Fruit fly (Drosophila melanogaster) whole organism, embryonic: ENCODE results near the gene mof.

Experiments
- Atf6 ChIP-seq: fragments of 200-800 bp; sonication (Bioruptor generic); IDR thresholded peaks from 2 replicates; pipeline ENCODE4 v1.3.6; 2022; ENCODE audit warnings: missing biosample characterization, missing genetic modification characterization
- CG13287 ChIP-seq: fragments of 200-800 bp; sonication (Bioruptor generic); IDR thresholded peaks from 2 replicates; pipeline ENCODE4 v1.3.6; 2022; ENCODE audit warnings: missing biosample characterization, missing genetic modification characterization; ENCODE audit not compliant: partially characterized antibody
- CG1529 ChIP-seq: fragments of 200-800 bp; sonication (Bioruptor generic); optimal IDR thresholded peaks from 3 replicates; lab custom pipeline; 2018; ENCODE audit warnings: missing biosample characterization, missing genetic modification characterization
- CG15601 ChIP-seq: fragments of 200-800 bp; sonication (Bioruptor generic); optimal IDR thresholded peaks from 3 replicates; lab custom pipeline; 2019; ENCODE audit warnings: missing biosample characterization, mild to moderate bottlenecking, missing genetic modification characterization, moderate library complexity
- CG17385 ChIP-seq: fragments of 200-800 bp; sonication (Bioruptor generic); optimal IDR thresholded peaks from 3 replicates; lab custom pipeline; 2018; ENCODE audit warnings: missing biosample characterization, mild to moderate bottlenecking, missing genetic modification characterization
- CG18619 ChIP-seq: fragments of 200-800 bp; sonication (Bioruptor generic); optimal IDR thresholded peaks from 3 replicates; lab custom pipeline; 2017; ENCODE audit warnings: missing biosample characterization, mild to moderate bottlenecking, missing genetic modification characterization
- CG18764 ChIP-seq: fragments of 200-800 bp; sonication (Bioruptor generic); optimal IDR thresholded peaks from 3 replicates; lab custom pipeline; 2016; ENCODE audit warnings: missing biosample characterization, missing genetic modification characterization
- CG2889 ChIP-seq: fragments of 200-800 bp; sonication (Bioruptor generic); IDR thresholded peaks from 3 replicates; pipeline ENCODE4 v1.3.6; 2022; ENCODE audit warnings: missing biosample characterization, missing genetic modification characterization
- CG30403 ChIP-seq: fragments of 200-800 bp; sonication (Bioruptor generic); optimal IDR thresholded peaks from 3 replicates; lab custom pipeline; 2016; ENCODE audit warnings: missing biosample characterization, missing genetic modification characterization
- CG34376 ChIP-seq: fragments of 200-800 bp; sonication (Bioruptor generic); optimal IDR thresholded peaks from 2 replicates; lab custom pipeline; 2018; ENCODE audit warnings: missing biosample characterization, mild to moderate bottlenecking, missing genetic modification characterization
- CG6254 ChIP-seq: fragments of 200-800 bp; sonication (Bioruptor generic); optimal IDR thresholded peaks from 3 replicates; lab custom pipeline; 2017; ENCODE audit warnings: mild to moderate bottlenecking, missing biosample characterization, missing genetic modification reagents, missing genetic modification characterization
- CG9215 ChIP-seq: fragments of 200-800 bp; sonication (Bioruptor generic); IDR thresholded peaks from 2 replicates; pipeline ENCODE4 v1.3.6; 2022; ENCODE audit warnings: missing biosample characterization, missing genetic modification characterization
- CHES-1-like ChIP-seq: fragments of 200-800 bp; sonication (Bioruptor generic); optimal IDR thresholded peaks from 2 replicates; lab custom pipeline; 2016; ENCODE audit warnings: missing biosample characterization, missing genetic modification characterization
- Dbx ChIP-seq: fragments of 200-800 bp; sonication (Bioruptor generic); IDR thresholded peaks from 3 replicates; pipeline ENCODE4 v1.3.6; 2022; ENCODE audit warnings: missing biosample characterization, missing genetic modification characterization
- Dfd ChIP-seq, 2 experiments: fragments of >200 bp; optimal IDR thresholded peaks; 2 replicates each; lab custom pipeline; 2017; ENCODE audit warnings: missing biosample characterization in 2 of 2, missing genetic modification characterization in 2 of 2
- GATAe ChIP-seq: fragments of 200-800 bp; sonication (Bioruptor generic); conservative IDR thresholded peaks from 2 replicates; pipeline ENCODE4 v1.3.6; 2022; ENCODE audit warnings: missing biosample characterization, missing genetic modification characterization
- H2.0 ChIP-seq: fragments of 200-800 bp; sonication (Bioruptor generic); IDR thresholded peaks from 2 replicates; pipeline ENCODE4 v1.3.6; 2022; ENCODE audit warnings: missing biosample characterization, missing genetic modification characterization
- Hr39 ChIP-seq: fragments of >200 bp; optimal IDR thresholded peaks from 2 replicates; lab custom pipeline; 2017
- Hr51 ChIP-seq, 2 experiments: fragments of 200-800 bp; sonication (Bioruptor generic); optimal IDR thresholded peaks; 2 replicates in 1 of 2; 3 replicates in 1 of 2; lab custom pipeline; 2016 to 2018; ENCODE audit warnings: missing biosample characterization in 2 of 2, missing genetic modification characterization in 2 of 2, mild to moderate bottlenecking in 1 of 2, moderate library complexity in 1 of 2
- Max ChIP-seq: fragments of 200-800 bp; sonication (Bioruptor generic); optimal IDR thresholded peaks from 2 replicates; lab custom pipeline; 2016; ENCODE audit warnings: missing biosample characterization, mild to moderate bottlenecking, missing genetic modification characterization
- Med ChIP-seq: fragments of 200-800 bp; sonication (Bioruptor generic); peaks from one replicate; lab custom pipeline; 2016; ENCODE audit warnings: missing biosample characterization, missing genetic modification characterization, mild to moderate bottlenecking, inconsistent platforms, moderate library complexity
- NC2α ChIP-seq: fragments of 200-800 bp; sonication (Bioruptor generic); optimal IDR thresholded peaks from 2 replicates; lab custom pipeline; 2016; ENCODE audit warnings: missing biosample characterization, missing genetic modification characterization
- NfI ChIP-seq: fragments of 200-800 bp; sonication (Bioruptor generic); optimal IDR thresholded peaks from 3 replicates; lab custom pipeline; 2018; ENCODE audit warnings: missing biosample characterization, mild to moderate bottlenecking, missing genetic modification characterization, moderate library complexity
- Oli ChIP-seq: fragments of 200-800 bp; sonication (Bioruptor generic); optimal IDR thresholded peaks from 2 replicates; lab custom pipeline; 2018; ENCODE audit warnings: missing biosample characterization, mild to moderate bottlenecking, missing genetic modification characterization, moderate library complexity
- Pdp1 ChIP-seq, 2 experiments: fragments of 200-800 bp; sonication (Bioruptor generic); optimal IDR thresholded peaks; 3 replicates each; lab custom pipeline; 2016; ENCODE audit warnings: missing biosample characterization in 2 of 2, missing genetic modification characterization in 2 of 2, mild to moderate bottlenecking in 1 of 2, moderate library complexity in 1 of 2
- Six4 ChIP-seq: fragments of 200-800 bp; sonication (Bioruptor generic); optimal IDR thresholded peaks from 2 replicates; lab custom pipeline; 2016; ENCODE audit warnings: missing biosample characterization, missing genetic modification characterization
- Spps ChIP-seq: fragments of 200-800 bp; sonication (Bioruptor generic); optimal IDR thresholded peaks from 2 replicates; lab custom pipeline; 2018; ENCODE audit warnings: missing biosample characterization, mild to moderate bottlenecking, missing genetic modification characterization
- Usf ChIP-seq: fragments of 200-800 bp; sonication (Bioruptor generic); optimal IDR thresholded peaks from 2 replicates; lab custom pipeline; 2017; ENCODE audit warnings: missing genotype, missing biosample characterization, missing genetic modification characterization
- al ChIP-seq: fragments of 200-800 bp; sonication (Bioruptor generic); IDR thresholded peaks from 2 replicates; pipeline ENCODE4 v1.3.6; 2022; ENCODE audit warnings: missing biosample characterization, missing genetic modification characterization
- az2 ChIP-seq: fragments of 200-800 bp; sonication (Bioruptor generic); optimal IDR thresholded peaks from 3 replicates; lab custom pipeline; 2016; ENCODE audit warnings: missing biosample characterization, missing genetic modification characterization
- caup ChIP-seq: fragments of 200-800 bp; sonication (Bioruptor generic); optimal IDR thresholded peaks from 3 replicates; lab custom pipeline; 2017; ENCODE audit warnings: missing biosample characterization, mild to moderate bottlenecking, missing genetic modification characterization, moderate library complexity; ENCODE audit not compliant: severe bottlenecking
- exex ChIP-seq: fragments of 200-800 bp; sonication (Bioruptor generic); optimal IDR thresholded peaks from 4 replicates; lab custom pipeline; 2018; ENCODE audit warnings: missing biosample characterization, mild to moderate bottlenecking, missing genetic modification characterization, moderate library complexity
- gce ChIP-seq: fragments of 200-800 bp; sonication (Bioruptor generic); IDR thresholded peaks from 3 replicates; pipeline ENCODE4 v1.3.6; 2022; ENCODE audit warnings: missing biosample characterization, missing genetic modification characterization
- grau ChIP-seq: fragments of 200-800 bp; optimal IDR thresholded peaks from 3 replicates; lab custom pipeline; 2019; ENCODE audit warnings: missing biosample characterization, mild to moderate bottlenecking, missing genetic modification characterization, moderate library complexity
- grn ChIP-seq: fragments of 200-800 bp; sonication (Bioruptor generic); optimal IDR thresholded peaks from 3 replicates; lab custom pipeline; 2017; ENCODE audit warnings: missing biosample characterization, missing genetic modification characterization
- jigr1 ChIP-seq: fragments of 200-800 bp; sonication (Bioruptor generic); IDR thresholded peaks from 3 replicates; pipeline ENCODE4 v1.3.6; 2022; ENCODE audit warnings: missing biosample characterization, missing genetic modification characterization
- jing ChIP-seq: fragments of 200-800 bp; sonication (Bioruptor generic); optimal IDR thresholded peaks from 2 replicates; lab custom pipeline; 2018; ENCODE audit warnings: missing biosample characterization, mild to moderate bottlenecking, missing genetic modification characterization
- lab ChIP-seq: fragments of 200-800 bp; sonication (Bioruptor generic); optimal IDR thresholded peaks from 3 replicates; lab custom pipeline; 2017; ENCODE audit warnings: missing biosample characterization, missing genetic modification characterization, mild to moderate bottlenecking, moderate library complexity, missing genetic modification reagents
- mam ChIP-seq: fragments of 200-800 bp; sonication (Bioruptor generic); optimal IDR thresholded peaks from 3 replicates; lab custom pipeline; 2016; ENCODE audit warnings: missing biosample characterization, missing genetic modification characterization
- mirr ChIP-seq: fragments of 200-800 bp; sonication (Bioruptor generic); optimal IDR thresholded peaks from 3 replicates; lab custom pipeline; 2018; ENCODE audit warnings: missing biosample characterization, mild to moderate bottlenecking, missing genetic modification characterization
- nerfin-2 ChIP-seq: fragments of 200-800 bp; sonication (Bioruptor generic); IDR thresholded peaks from 2 replicates; pipeline ENCODE4 v1.3.6; 2022; ENCODE audit warnings: missing biosample characterization, missing genetic modification characterization; ENCODE audit not compliant: partially characterized antibody
- onecut ChIP-seq: fragments of 200-800 bp; sonication (Bioruptor generic); IDR thresholded peaks from 2 replicates; pipeline ENCODE4 v1.3.6; 2022; ENCODE audit warnings: missing biosample characterization, missing genetic modification characterization
- run ChIP-seq: fragments of 200-800 bp; sonication (Bioruptor generic); optimal IDR thresholded peaks from 3 replicates; lab custom pipeline; 2018; ENCODE audit warnings: missing biosample characterization, mild to moderate bottlenecking, missing genetic modification characterization
- sd ChIP-seq: fragments of 200-800 bp; sonication (Bioruptor generic); optimal IDR thresholded peaks from 3 replicates; lab custom pipeline; 2018; ENCODE audit warnings: missing biosample characterization, mild to moderate bottlenecking, missing genetic modification characterization, moderate library complexity
- sens ChIP-seq: fragments of 200-800 bp; sonication (Bioruptor generic); peaks from one replicate; lab custom pipeline; 2016; ENCODE audit warnings: missing biosample characterization, missing genetic modification characterization
- sob ChIP-seq: fragments of 200-800 bp; sonication (Bioruptor generic); IDR thresholded peaks from 2 replicates; pipeline ENCODE4 v1.3.6; 2022; ENCODE audit warnings: missing biosample characterization, missing genetic modification characterization
- sug ChIP-seq: fragments of 200-800 bp; optimal IDR thresholded peaks from 2 replicates; lab custom pipeline; 2019; ENCODE audit warnings: missing biosample characterization, mild to moderate bottlenecking, missing genetic modification characterization, moderate library complexity
- unc-4 ChIP-seq: fragments of 200-800 bp; sonication (Bioruptor generic); IDR thresholded peaks from 2 replicates; pipeline ENCODE4 v1.3.6; 2022; ENCODE audit warnings: missing biosample characterization, missing genetic modification characterization; ENCODE audit not compliant: partially characterized antibody
- zen ChIP-seq: fragments of 200-800 bp; sonication (Bioruptor generic); optimal IDR thresholded peaks from 3 replicates; lab custom pipeline; 2018; ENCODE audit warnings: missing biosample characterization, mild to moderate bottlenecking, missing genetic modification characterization, moderate library complexity

mof gene

DNA sequence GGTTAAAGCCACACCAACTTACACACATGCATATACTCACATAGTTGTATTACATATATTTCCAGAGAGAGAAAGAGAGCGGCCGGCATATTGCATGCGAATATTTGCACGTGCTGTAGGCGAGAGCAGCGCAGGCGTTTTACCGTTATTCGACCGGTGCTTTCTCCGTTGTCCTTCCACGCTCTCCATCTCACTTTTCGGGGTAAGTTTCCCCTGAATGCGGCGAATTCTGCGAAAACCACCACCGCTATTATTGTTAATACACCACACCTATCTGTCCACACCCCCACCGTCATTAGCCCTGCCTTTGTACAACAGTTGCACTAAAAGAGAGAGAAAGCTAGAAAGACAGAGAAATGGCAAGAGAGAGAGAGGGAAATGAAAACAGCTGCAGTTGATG lies 8.9 kb upstream of the mof start (continued):
- no peak for TF ChIP-seq sob (GFP tag; lab: Robert Waterston, UW)
- no peak for TF ChIP-seq Dfd (GFP tag; optimal IDR thresholded peaks at IDR 0.05; lab: Kevin White, UChicago)
- TF ChIP-seq onecut (GFP tag; lab: Robert Waterston, UW) = no peak
- TF ChIP-seq zen = peak; percentile 33

dm6 chrX:5884887-5885286 lies 8.2 kb upstream of the mof start:
- peak; percentile 92 for TF ChIP-seq CG34376
- no peak for TF ChIP-seq CG6254 (GFP tag; lab: Kevin White, UChicago)
- TF ChIP-seq az2 (GFP tag; lab: Kevin White, UChicago) = no peak
- no peak for TF ChIP-seq sug (tag; lab: Kevin White, UChicago)
- TF ChIP-seq lab = peak; percentile 83
- TF ChIP-seq CG15601 (tag; lab: Kevin White, UChicago) = peak; percentile 30
- no peak for TF ChIP-seq jing
- TF ChIP-seq al = no peak
- no peak for TF ChIP-seq CG1529
- no peak for TF ChIP-seq H2.0
- TF ChIP-seq exex (tag; lab: Kevin White, UChicago) = peak; percentile 94
- no peak for TF ChIP-seq Usf (GFP tag; lab: Kevin White, UChicago)
- peak; percentile 96 for TF ChIP-seq mirr
- no peak for TF ChIP-seq CHES-1-like (GFP tag; lab: Kevin White, UChicago)
- TF ChIP-seq NC2α (GFP tag; lab: Kevin White, UChicago) = no peak
- peak; percentile 4 for TF ChIP-seq sens (GFP tag; lab: Kevin White, UChicago)
- peak; percentile 32 for TF ChIP-seq run (tag; lab: Kevin White, UChicago)
- peak; percentile 65 for TF ChIP-seq grn (GFP tag; lab: Kevin White, UChicago)
- TF ChIP-seq caup (GFP tag; lab: Kevin White, UChicago) = peak; percentile 76
- peak; percentile 61 for TF ChIP-seq CG17385
- TF ChIP-seq CG13287 (GFP tag; lab: Robert Waterston, UW) = no peak
- TF ChIP-seq CG18764 (GFP tag; lab: Kevin White, UChicago) = no peak
- TF ChIP-seq grau = no peak

DNA sequence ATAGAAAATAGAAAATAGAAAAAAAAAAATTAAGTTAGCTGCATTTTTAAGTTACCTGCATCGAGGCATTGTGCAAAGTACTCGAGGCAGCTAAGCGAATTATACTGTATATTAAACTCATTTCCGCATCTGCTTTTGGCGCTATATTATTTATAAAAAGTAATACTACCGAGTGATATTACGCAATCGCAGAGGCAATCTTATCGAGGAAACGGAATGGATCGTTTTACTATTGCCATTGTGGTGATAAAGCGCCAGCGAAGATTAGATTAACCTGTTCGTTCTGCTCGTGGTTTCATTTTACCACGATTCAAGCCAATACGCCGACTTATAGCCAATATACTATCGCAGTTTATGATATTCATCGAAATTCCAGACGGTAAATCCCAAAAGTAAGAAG lies 7.6 kb upstream of the mof start:
- peak; percentile 39 for TF ChIP-seq exex (tag; lab: Kevin White, UChicago)
- peak; percentile 22; the same call in 1 of the 2 replicates for TF ChIP-seq GATAe (GFP tag; lab: Robert Waterston, UW)
- TF ChIP-seq Pdp1 (GFP tag; optimal IDR thresholded peaks at IDR 0.05; lab: Kevin White, UChicago) = peak in 1 of 2 experiments; percentile 88
- TF ChIP-seq unc-4 = no peak
- TF ChIP-seq sd = peak; percentile 48
- peak; percentile 24 for TF ChIP-seq Med (GFP tag; lab: Kevin White, UChicago)

DNA sequence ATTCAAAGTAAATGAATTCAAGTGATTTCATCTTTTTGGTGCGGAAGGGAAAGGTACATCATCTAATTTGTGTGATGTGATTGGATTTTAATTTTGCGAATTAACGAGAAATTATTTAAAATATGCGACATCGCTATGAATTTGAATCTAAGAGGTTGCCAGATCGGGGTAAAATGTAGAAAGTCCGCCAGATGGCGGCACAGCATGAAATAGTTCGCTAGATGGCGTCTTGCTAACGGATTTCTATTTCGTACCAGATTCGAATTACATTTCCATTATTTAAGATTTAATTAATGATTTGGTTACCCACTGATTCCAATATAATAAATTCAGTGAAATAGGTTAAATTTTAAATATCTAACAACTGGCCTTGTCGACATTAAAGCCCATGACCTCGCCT lies 6.7 kb upstream of the mof start:
- no peak for TF ChIP-seq gce
- TF ChIP-seq CG18619 = peak; percentile 21
- TF ChIP-seq Six4 (GFP tag; lab: Kevin White, UChicago) = no peak
- no peak for TF ChIP-seq Spps (tag; lab: Kevin White, UChicago)
- TF ChIP-seq CG9215 (GFP tag; lab: Robert Waterston, UW) = no peak
- TF ChIP-seq nerfin-2 (GFP tag; lab: Robert Waterston, UW) = no peak
- TF ChIP-seq Hr39 (lab: Kevin White, UChicago) = no peak
- no peak for TF ChIP-seq Atf6
- peak; percentile 41 for TF ChIP-seq CG30403
- peak; percentile 74 for TF ChIP-seq Dbx
- peak; percentile 10 to 15 for TF ChIP-seq Hr51 (GFP tag; optimal IDR thresholded peaks at IDR 0.05; lab: Kevin White, UChicago)
- no peak for TF ChIP-seq Max (GFP tag; lab: Kevin White, UChicago)
- no peak for TF ChIP-seq jigr1 (GFP tag; lab: Robert Waterston, UW)
- peak; percentile 46 for TF ChIP-seq mam (GFP tag; lab: Kevin White, UChicago)
- no peak for TF ChIP-seq Oli
- peak; percentile 42 for TF ChIP-seq NfI (GFP tag; lab: Kevin White, UChicago)
- no peak for TF ChIP-seq CG2889 (GFP tag; lab: Robert Waterston, UW)
